Fruit fly (Drosophila melanogaster) whole organism, embryonic: ENCODE data around the gene CG17377.

Experiments
- CG11695 ChIP-seq: fragments of 200-800 bp; sonication (Bioruptor generic); IDR thresholded peaks from 3 replicates; pipeline ENCODE4 v1.3.6; 2022; ENCODE audit warnings: missing biosample characterization, missing genetic modification characterization
- CG1602 ChIP-seq: fragments of 200-800 bp; sonication (Bioruptor generic); optimal IDR thresholded peaks from 3 replicates; lab custom pipeline; 2016; ENCODE audit warnings: missing biosample characterization, missing genetic modification characterization
- crol ChIP-seq: fragments of 200-800 bp; sonication (Bioruptor generic); IDR thresholded peaks from 2 replicates; pipeline ENCODE4 v1.3.6; 2022; ENCODE audit warnings: missing biosample characterization, missing genetic modification characterization
- emc ChIP-seq: fragments of 200-800 bp; sonication (Bioruptor generic); optimal IDR thresholded peaks from 2 replicates; lab custom pipeline; 2016; ENCODE audit warnings: missing biosample characterization, missing genetic modification characterization
- sima ChIP-seq: fragments of 200-800 bp; sonication (Bioruptor generic); optimal IDR thresholded peaks from 2 replicates; lab custom pipeline; 2016; ENCODE audit warnings: missing biosample characterization, missing genetic modification characterization

DNA sequence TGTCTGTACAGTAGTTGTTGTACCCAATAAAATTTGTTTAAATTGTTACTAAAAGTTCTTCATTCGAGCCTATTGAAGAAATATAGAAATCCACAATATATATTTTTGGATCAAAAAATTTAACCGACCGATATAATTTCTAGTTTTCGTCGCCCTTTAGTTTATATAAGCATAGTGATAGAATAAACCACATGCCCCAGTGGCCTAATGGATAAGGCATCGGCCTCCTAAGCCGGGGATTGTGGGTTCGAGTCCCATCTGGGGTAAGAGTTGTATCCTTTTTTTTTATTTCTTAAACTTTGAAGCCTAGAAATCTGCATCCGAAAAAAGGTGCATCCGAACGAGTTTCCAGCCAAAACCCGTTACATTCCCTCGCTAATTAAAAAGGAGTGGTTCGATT, 3.1 kb downstream of the CG17377 start:
- TF ChIP-seq CG11695: no peak
- no peak for TF ChIP-seq CG1602 (GFP tag; lab: Kevin White, UChicago)
- TF ChIP-seq sima (GFP tag; lab: Kevin White, UChicago): no peak
- no peak for TF ChIP-seq crol (GFP tag; lab: Robert Waterston, UW)
- TF ChIP-seq emc: no peak
